Worm (Caenorhabditis elegans) whole organism, L4 larva: ENCODE measurements around the gene K08H2.7.
A peak's percentile ranks its signal among the peaks of the same experiment; 100 is the strongest.

Source experiments
- D1046.2 ChIP-seq: fragments of 200-800 bp; sonication (Bioruptor generic); IDR thresholded peaks from 2 replicates; pipeline ENCODE4 v1.3.6; 2022; ENCODE audit warnings: missing genetic modification characterization, missing compliant biosample characterization
- T20F7.1 ChIP-seq: fragments of 200-800 bp; sonication (Bioruptor generic); optimal IDR thresholded peaks from 2 replicates; lab custom pipeline; 2018; ENCODE audit warnings: mild to moderate bottlenecking, missing genetic modification characterization, missing compliant biosample characterization
- Y5F2A.4 ChIP-seq: fragments of 200-800 bp; sonication (Bioruptor generic); optimal IDR thresholded peaks from 2 replicates; lab custom pipeline; 2018; ENCODE audit warnings: mild to moderate bottlenecking, missing genetic modification characterization, missing compliant biosample characterization
- ZK337.2 ChIP-seq: fragments of 200-800 bp; sonication (Bioruptor generic); IDR thresholded peaks from 2 replicates; pipeline ENCODE4 v1.3.6; 2022; ENCODE audit warnings: missing genetic modification reagents, missing genetic modification characterization, missing compliant biosample characterization
- aha-1 ChIP-seq: fragments of 150-350 bp; peaks from one replicate; lab custom pipeline; 2014; ENCODE audit warnings: missing biosample characterization, missing genetic modification characterization
- aly-2 ChIP-seq: sonication (generic microtip); optimal IDR thresholded peaks from 2 replicates; lab custom pipeline; 2018; ENCODE audit warnings: missing biosample characterization, missing genetic modification characterization
- arid-1 ChIP-seq: fragments of 200-800 bp; sonication (Bioruptor generic); conservative IDR thresholded peaks from 2 replicates; pipeline ENCODE4 v1.3.6; 2022; ENCODE audit warnings: missing genetic modification reagents, missing genetic modification characterization, missing compliant biosample characterization
- ceh-32 ChIP-seq: sonication (generic microtip); optimal IDR thresholded peaks from 2 replicates; lab custom pipeline; 2016; ENCODE audit warnings: mild to moderate bottlenecking, missing genetic modification characterization, missing compliant biosample characterization; ENCODE audit not compliant: poor library complexity
- ceh-62 ChIP-seq: sonication (generic microtip); optimal IDR thresholded peaks from 2 replicates; lab custom pipeline; 2017; ENCODE audit warnings: missing biosample characterization, missing genetic modification characterization
- ceh-82 ChIP-seq: sonication (generic microtip); optimal IDR thresholded peaks from 2 replicates; lab custom pipeline; 2017; ENCODE audit warnings: missing biosample characterization, missing genetic modification characterization
- ctbp-1 ChIP-seq: fragments of 200-800 bp; sonication (Bioruptor generic); IDR thresholded peaks from 2 replicates; pipeline ENCODE4 v1.3.6; 2022; ENCODE audit warnings: missing genetic modification reagents, missing genetic modification characterization, missing compliant biosample characterization
- daf-16 ChIP-seq, 3 experiments: sonication (generic microtip); optimal IDR thresholded peaks; 2 replicates each; lab custom pipeline; 2016 to 2017; ENCODE audit warnings: missing genetic modification characterization in 3 of 3, missing genetic modification reagents in 3 of 3, mild to moderate bottlenecking in 2 of 3, missing compliant biosample characterization in 2 of 3, missing biosample characterization in 1 of 3, moderate library complexity in 1 of 3
- daf-19 ChIP-seq: fragments of 200-800 bp; sonication (Bioruptor generic); conservative IDR thresholded peaks from 2 replicates; pipeline ENCODE4 v1.3.6; 2022; ENCODE audit warnings: missing genetic modification characterization, missing compliant biosample characterization
- daf-8 ChIP-seq: fragments of 200-800 bp; sonication (Bioruptor generic); IDR thresholded peaks from 2 replicates; pipeline ENCODE4 v1.3.6; 2022; ENCODE audit warnings: missing genetic modification characterization, missing compliant biosample characterization
- dmd-6 ChIP-seq: fragments of 200-800 bp; sonication (Bioruptor generic); IDR thresholded peaks from 2 replicates; pipeline ENCODE4 v1.3.6; 2022; ENCODE audit warnings: missing genetic modification reagents, missing genetic modification characterization, missing compliant biosample characterization
- dmd-8 ChIP-seq: fragments of 200-800 bp; sonication (Bioruptor generic); IDR thresholded peaks from 2 replicates; pipeline ENCODE4 v1.3.6; 2022; ENCODE audit warnings: missing genetic modification characterization, missing compliant biosample characterization
- dpl-1 ChIP-seq: fragments of 150-350 bp; optimal IDR thresholded peaks from 2 replicates; lab custom pipeline; 2014; ENCODE audit warnings: missing biosample characterization, missing genetic modification reagents, missing genetic modification characterization
- egl-27 ChIP-seq: sonication (generic microtip); optimal IDR thresholded peaks from 3 replicates; lab custom pipeline; 2017; ENCODE audit warnings: missing biosample characterization, missing genetic modification reagents, missing genetic modification characterization
- egl-43 ChIP-seq: fragments of 200-800 bp; sonication (Bioruptor generic); IDR thresholded peaks from 2 replicates; pipeline ENCODE4 v1.3.6; 2022; ENCODE audit warnings: missing genetic modification reagents, missing genetic modification characterization, missing compliant biosample characterization
- fkh-10 ChIP-seq: fragments of 150-350 bp; optimal IDR thresholded peaks from 2 replicates; lab custom pipeline; 2014; ENCODE audit warnings: missing biosample characterization, missing genetic modification reagents, missing genetic modification characterization
- fos-1 ChIP-seq: fragments of 150-350 bp; optimal IDR thresholded peaks from 2 replicates; lab custom pipeline; 2014; ENCODE audit warnings: missing biosample characterization, missing genetic modification characterization
- hlh-11 ChIP-seq: fragments of 200-800 bp; sonication (Bioruptor generic); optimal IDR thresholded peaks from 2 replicates; lab custom pipeline; 2018; ENCODE audit warnings: mild to moderate bottlenecking, missing genetic modification characterization, missing compliant biosample characterization
- jun-1 ChIP-seq: fragments of 150-350 bp; optimal IDR thresholded peaks from 2 replicates; lab custom pipeline; 2014; ENCODE audit warnings: missing biosample characterization, missing genetic modification reagents, missing genetic modification characterization
- lin-1 ChIP-seq: fragments of 200-800 bp; sonication (Bioruptor generic); IDR thresholded peaks from 2 replicates; pipeline ENCODE4 v1.3.6; 2022; ENCODE audit warnings: missing genetic modification reagents, missing genetic modification characterization, missing compliant biosample characterization
- lin-13 ChIP-seq: fragments of 150-350 bp; optimal IDR thresholded peaks from 2 replicates; lab custom pipeline; 2014; ENCODE audit warnings: missing biosample characterization, missing genetic modification reagents, missing genetic modification characterization
- lin-15B ChIP-seq: fragments of 150-350 bp; sonication (generic microtip); optimal IDR thresholded peaks from 3 replicates; lab custom pipeline; 2014; ENCODE audit warnings: missing biosample characterization, missing genetic modification characterization
- lin-29 ChIP-seq: fragments of 200-800 bp; sonication (Bioruptor generic); IDR thresholded peaks from 2 replicates; pipeline ENCODE4 v1.3.6; 2022; ENCODE audit warnings: missing genetic modification reagents, missing genetic modification characterization, missing compliant biosample characterization
- lin-38 ChIP-seq: fragments of 200-800 bp; sonication (Bioruptor generic); IDR thresholded peaks from 2 replicates; pipeline ENCODE4 v1.3.6; 2022; ENCODE audit warnings: missing genetic modification reagents, missing genetic modification characterization, missing compliant biosample characterization
- lin-39 ChIP-seq: fragments of 150-350 bp; optimal IDR thresholded peaks from 2 replicates; lab custom pipeline; 2014; ENCODE audit warnings: missing biosample characterization, missing genetic modification reagents, missing genetic modification characterization
- lsy-2 ChIP-seq, 2 experiments: fragments of 150-350 bp in 1 of 2; sonication (generic microtip) in 1 of 2; optimal IDR thresholded peaks; 2 replicates each; lab custom pipeline; 2014 to 2017; ENCODE audit warnings: missing biosample characterization in 2 of 2, missing genetic modification characterization in 2 of 2
- madf-5 ChIP-seq, 2 experiments: fragments of 200-800 bp; sonication (Bioruptor generic); IDR thresholded peaks; 2 replicates each; pipeline ENCODE4 v1.3.6; 2022; ENCODE audit warnings: missing compliant biosample characterization in 2 of 2, missing genetic modification characterization in 2 of 2
- mep-1 ChIP-seq: fragments of 150-350 bp; sonication (generic microtip); optimal IDR thresholded peaks from 3 replicates; lab custom pipeline; 2014; ENCODE audit warnings: missing biosample characterization, missing genetic modification characterization
- mxl-2 ChIP-seq: fragments of 200-800 bp; sonication (Bioruptor generic); conservative IDR thresholded peaks from 2 replicates; pipeline ENCODE4 v1.3.6; 2022; ENCODE audit warnings: missing genetic modification reagents, missing genetic modification characterization, missing compliant biosample characterization
- mxl-3 ChIP-seq: fragments of 200-800 bp; sonication (Bioruptor generic); optimal IDR thresholded peaks from 2 replicates; lab custom pipeline; 2018; ENCODE audit warnings: mild to moderate bottlenecking, missing genetic modification characterization, missing compliant biosample characterization
- nhr-25 ChIP-seq: sonication (generic microtip); optimal IDR thresholded peaks from 2 replicates; lab custom pipeline; 2017; ENCODE audit warnings: missing genetic modification characterization, mild to moderate bottlenecking, missing compliant biosample characterization, antibody characterized with exemption, moderate library complexity, borderline replicate concordance; ENCODE audit not compliant: insufficient read depth
- nhr-28 ChIP-seq: fragments of 150-350 bp; optimal IDR thresholded peaks from 2 replicates; lab custom pipeline; 2014; ENCODE audit warnings: missing biosample characterization, missing genetic modification characterization
- nhr-41 ChIP-seq: fragments of 200-800 bp; sonication (Bioruptor generic); IDR thresholded peaks from 2 replicates; pipeline ENCODE4 v1.3.6; 2022; ENCODE audit warnings: missing genetic modification reagents, missing genetic modification characterization, missing compliant biosample characterization
- nhr-42 ChIP-seq: fragments of 200-800 bp; sonication (Bioruptor generic); IDR thresholded peaks from 2 replicates; pipeline ENCODE4 v1.3.6; 2022; ENCODE audit warnings: missing genetic modification characterization, missing compliant biosample characterization
- nhr-48 ChIP-seq: sonication (generic microtip); optimal IDR thresholded peaks from 2 replicates; lab custom pipeline; 2016; ENCODE audit warnings: mild to moderate bottlenecking, missing genetic modification characterization, missing compliant biosample characterization
- nhr-6 ChIP-seq: fragments of 150-350 bp; optimal IDR thresholded peaks from 2 replicates; lab custom pipeline; 2014; ENCODE audit warnings: missing biosample characterization, missing genetic modification characterization
- nhr-77 ChIP-seq: fragments of 150-350 bp; optimal IDR thresholded peaks from 2 replicates; lab custom pipeline; 2014; ENCODE audit warnings: missing biosample characterization, missing genetic modification characterization
- pqm-1 ChIP-seq: sonication (generic microtip); optimal IDR thresholded peaks from 2 replicates; lab custom pipeline; 2017; ENCODE audit warnings: missing biosample characterization, missing genetic modification characterization
- rbr-2 ChIP-seq: sonication (generic microtip); optimal IDR thresholded peaks from 2 replicates; lab custom pipeline; 2016; ENCODE audit warnings: missing genotype, missing genetic modification characterization, missing compliant biosample characterization
- set-16 ChIP-seq: fragments of 200-800 bp; sonication (Bioruptor generic); IDR thresholded peaks from 2 replicates; pipeline ENCODE4 v1.3.6; 2022; ENCODE audit warnings: missing genetic modification reagents, missing genetic modification characterization, missing compliant biosample characterization
- snpc-1.2 ChIP-seq: fragments of 200-800 bp; sonication (Bioruptor generic); IDR thresholded peaks from 2 replicates; pipeline ENCODE4 v1.3.6; 2022; ENCODE audit warnings: missing genetic modification reagents, missing genetic modification characterization, missing compliant biosample characterization
- tag-97 ChIP-seq: fragments of 200-800 bp; sonication (Bioruptor generic); IDR thresholded peaks from 2 replicates; pipeline ENCODE4 v1.3.6; 2022; ENCODE audit warnings: missing genetic modification characterization, missing compliant biosample characterization
- tra-1 ChIP-seq: fragments of 200-800 bp; sonication (Bioruptor generic); IDR thresholded peaks from 2 replicates; pipeline ENCODE4 v1.3.6; 2022; ENCODE audit warnings: missing genetic modification reagents, missing genetic modification characterization, missing compliant biosample characterization
- unc-130 ChIP-seq: sonication (generic microtip); optimal IDR thresholded peaks from 2 replicates; lab custom pipeline; 2016; ENCODE audit warnings: missing genetic modification reagents, missing genetic modification characterization, missing compliant biosample characterization
- zag-1 ChIP-seq: fragments of 150-350 bp; optimal IDR thresholded peaks from 2 replicates; lab custom pipeline; 2014; ENCODE audit warnings: missing biosample characterization, missing genetic modification characterization
- zfp-2 ChIP-seq: sonication (generic microtip); optimal IDR thresholded peaks from 2 replicates; lab custom pipeline; 2016; ENCODE audit warnings: mild to moderate bottlenecking, missing genetic modification characterization, missing compliant biosample characterization

Gene K08H2.7

DNA sequence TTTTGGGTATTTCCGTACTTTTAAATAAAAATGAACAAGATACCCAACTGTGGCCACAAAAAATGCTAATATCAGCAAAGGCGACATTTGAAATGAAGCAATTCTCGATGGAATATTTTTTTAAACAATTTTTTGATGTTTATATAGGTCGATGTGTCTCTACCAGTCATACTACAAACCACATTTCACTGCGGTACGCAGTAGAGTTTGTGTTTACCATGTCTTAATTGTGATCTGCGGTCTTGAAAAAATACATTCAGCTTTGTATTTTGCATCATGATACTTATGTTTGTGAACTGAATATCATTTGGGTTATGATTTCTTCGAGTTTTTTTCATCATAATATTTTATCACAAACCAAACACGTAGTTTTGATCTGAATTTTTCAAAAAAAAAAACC lies 35.9 kb upstream of the K08H2.7 start, which contains the start of gene cyp-14A4:
Gene cyp-14A4, minus strand, starts transcription at position 107 of the 400 bp plus-strand sequence.
- TF ChIP-seq nhr-77 (tag; lab: Kevin White, UChicago) (no peak), tag-97 (no peak), daf-16 (GFP tag; optimal IDR thresholded peaks at IDR 0.05; lab: Kevin White, UChicago) (no peak), daf-16 (tag; optimal IDR thresholded peaks at IDR 0.05; lab: Kevin White, UChicago) (peak; percentile 91), nhr-48 (no peak), nhr-41 (GFP tag; lab: Robert Waterston, UW) (no peak), ceh-32 (tag; lab: Kevin White, UChicago) (no peak), nhr-6 (tag; lab: Kevin White, UChicago) (no peak), nhr-28 (tag; lab: Kevin White, UChicago) (peak; percentile 38), pqm-1 (tag; lab: Kevin White, UChicago) (no peak), daf-8 (no peak)

DNA sequence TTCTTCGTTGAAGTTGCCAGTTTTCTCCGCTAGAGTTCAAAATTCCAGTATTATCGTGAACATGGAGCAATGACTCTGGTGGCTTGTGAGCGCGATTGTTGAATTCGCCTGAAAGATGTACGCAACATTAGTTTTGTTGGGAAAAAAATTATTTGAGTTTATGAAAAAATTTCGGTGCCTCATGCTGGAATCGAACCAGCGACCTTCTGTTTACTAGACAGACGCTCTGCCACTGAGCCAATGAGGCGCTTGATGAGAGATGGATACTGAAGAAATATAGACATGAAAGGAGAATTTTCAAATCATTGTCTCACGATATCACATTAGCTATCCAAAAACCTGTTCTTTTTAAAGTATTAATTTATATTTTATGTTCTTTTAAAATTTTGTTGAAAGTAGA lies 35.2 kb upstream of the K08H2.7 start:
- TF ChIP-seq hlh-11 (tag; lab: Kevin White, UChicago) (no peak), nhr-25 (tag; lab: Kevin White, UChicago) (no peak), lin-38 (GFP tag; lab: Robert Waterston, UW) (no peak), mxl-2 (GFP tag; lab: Robert Waterston, UW) (no peak), D1046.2 (GFP tag; lab: Robert Waterston, UW) (no peak; the same call in 1 of the 2 replicates), madf-5 (GFP tag; IDR thresholded peaks at IDR 0.05; lab: Robert Waterston, UW) (0 out of 4 replicates have a peak, but pooled peaks of 1 of the 2 experiments have one; percentile 55), lin-15B (no peak), daf-19 (GFP tag; lab: Robert Waterston, UW) (no peak), dpl-1 (GFP tag; lab: Kevin White, UChicago) (no peak), zfp-2 (tag; lab: Kevin White, UChicago) (no peak), dmd-8 (GFP tag; lab: Robert Waterston, UW) (peak; percentile 87), ceh-32 (tag; lab: Kevin White, UChicago) (no peak), mep-1 (tag; lab: Kevin White, UChicago) (no peak), lin-39 (tag; lab: Kevin White, UChicago) (no peak), egl-43 (GFP tag; lab: Robert Waterston, UW) (peak; percentile 85), jun-1 (no peak), arid-1 (GFP tag; lab: Robert Waterston, UW) (peak; percentile 70; the same call in 1 of the 2 replicates), lsy-2 (tag; optimal IDR thresholded peaks at IDR 0.05; lab: Kevin White, UChicago) (no peak), zag-1 (tag; lab: Kevin White, UChicago) (no peak), T20F7.1 (GFP tag; lab: Kevin White, UChicago) (no peak), lin-1 (GFP tag; lab: Robert Waterston, UW) (0 out of 2 replicates have a peak, but pooled peaks have one; percentile 46), unc-130 (GFP tag; lab: Kevin White, UChicago) (peak; percentile 19), aha-1 (tag; lab: Kevin White, UChicago) (no peak), ceh-62 (tag; lab: Kevin White, UChicago) (no peak), lin-13 (GFP tag; lab: Kevin White, UChicago) (no peak), dmd-6 (GFP tag; lab: Robert Waterston, UW) (peak; percentile 23; the same call in 1 of the 2 replicates), Y5F2A.4 (GFP tag; lab: Kevin White, UChicago) (peak; percentile 28), ceh-82 (tag; lab: Kevin White, UChicago) (no peak), tra-1 (peak; percentile 71), nhr-42 (GFP tag; lab: Robert Waterston, UW) (no peak), ZK337.2 (GFP tag; lab: Robert Waterston, UW) (peak; percentile 44; the same call in 1 of the 2 replicates), ctbp-1 (0 out of 2 replicates have a peak, but pooled peaks have one; percentile 33), fkh-10 (GFP tag; lab: Kevin White, UChicago) (no peak), aly-2 (no peak), rbr-2 (no peak), mxl-3 (GFP tag; lab: Kevin White, UChicago) (peak; percentile 10), fos-1 (tag; lab: Kevin White, UChicago) (no peak), lin-29 (no peak), snpc-1.2 (GFP tag; lab: Robert Waterston, UW) (no peak), egl-27 (no peak), set-16 (no peak)
